Worm (Caenorhabditis elegans) whole organism, L3 larva: ENCODE data around the gene C08F11.17.

Experiments
- R02D3.7 ChIP-seq: fragments of 150-350 bp; optimal IDR thresholded peaks from 2 replicates; lab custom pipeline; 2014; ENCODE audit warnings: missing biosample characterization, missing genetic modification characterization
- aly-2 ChIP-seq: fragments of 150-350 bp; optimal IDR thresholded peaks from 2 replicates; lab custom pipeline; 2014; ENCODE audit warnings: missing biosample characterization, missing genetic modification characterization
- ama-1 ChIP-seq: fragments of 150-350 bp; optimal IDR thresholded peaks from 2 replicates; lab custom pipeline; 2018
- ceh-16 ChIP-seq: sonication (generic microtip); optimal IDR thresholded peaks from 2 replicates; lab custom pipeline; 2017; ENCODE audit warnings: missing biosample characterization, missing genetic modification characterization
- ceh-82 ChIP-seq: fragments of 150-350 bp; optimal IDR thresholded peaks from 2 replicates; lab custom pipeline; 2014; ENCODE audit warnings: missing biosample characterization, missing genetic modification characterization
- ceh-9 ChIP-seq: sonication (generic microtip); optimal IDR thresholded peaks from 2 replicates; lab custom pipeline; 2018; ENCODE audit warnings: missing biosample characterization, missing genetic modification characterization
- daf-12 ChIP-seq: fragments of 150-350 bp; optimal IDR thresholded peaks from 2 replicates; lab custom pipeline; 2014; ENCODE audit warnings: missing biosample characterization, missing genetic modification reagents, missing genetic modification characterization
- egl-27 ChIP-seq: sonication (generic microtip); optimal IDR thresholded peaks from 4 replicates; lab custom pipeline; 2017; ENCODE audit warnings: missing biosample characterization, missing genetic modification reagents, missing genetic modification characterization
- egl-5 ChIP-seq: fragments of 150-350 bp; optimal IDR thresholded peaks from 2 replicates; lab custom pipeline; 2017; ENCODE audit warnings: missing biosample characterization, missing genetic modification reagents, missing genetic modification characterization, inconsistent platforms
- elt-1 ChIP-seq: fragments of 150-350 bp; optimal IDR thresholded peaks from 2 replicates; lab custom pipeline; 2014; ENCODE audit warnings: missing biosample characterization, missing genetic modification characterization
- elt-2 ChIP-seq: sonication (generic microtip); optimal IDR thresholded peaks from 2 replicates; lab custom pipeline; 2016; ENCODE audit warnings: missing genetic modification reagents, mild to moderate bottlenecking, missing genetic modification characterization, missing compliant biosample characterization
- elt-3 ChIP-seq, 3 experiments: fragments of 150-350 bp in 1 of 3; sonication (generic microtip) in 2 of 3; optimal IDR thresholded peaks; 2 replicates in 2 of 3; 4 replicates in 1 of 3; lab custom pipeline; 2014 to 2017; ENCODE audit warnings: missing biosample characterization in 3 of 3, missing genetic modification characterization in 3 of 3
- fos-1 ChIP-seq: fragments of 150-350 bp; optimal IDR thresholded peaks from 2 replicates; lab custom pipeline; 2014; ENCODE audit warnings: missing biosample characterization, missing genetic modification characterization
- hmg-11 ChIP-seq: sonication (generic microtip); optimal IDR thresholded peaks from 2 replicates; lab custom pipeline; 2016; ENCODE audit warnings: missing genetic modification characterization, missing compliant biosample characterization
- jun-1 ChIP-seq: fragments of 150-350 bp; optimal IDR thresholded peaks from 2 replicates; lab custom pipeline; 2014; ENCODE audit warnings: missing biosample characterization, missing genetic modification reagents, missing genetic modification characterization
- lin-15B ChIP-seq: fragments of 150-350 bp; optimal IDR thresholded peaks from 2 replicates; lab custom pipeline; 2014; ENCODE audit warnings: missing biosample characterization, missing genetic modification characterization
- lsy-12 ChIP-seq: sonication (generic microtip); optimal IDR thresholded peaks from 2 replicates; lab custom pipeline; 2016; ENCODE audit warnings: mild to moderate bottlenecking, missing genetic modification characterization, missing compliant biosample characterization
- mdl-1 ChIP-seq: fragments of 150-350 bp; optimal IDR thresholded peaks from 2 replicates; lab custom pipeline; 2014; ENCODE audit warnings: missing biosample characterization, missing genetic modification characterization
- mml-1 ChIP-seq: fragments of 150-350 bp; sonication (generic microtip); optimal IDR thresholded peaks from 3 replicates; lab custom pipeline; 2014; ENCODE audit warnings: missing biosample characterization, missing genetic modification characterization
- nfya-1 ChIP-seq: sonication (generic microtip); optimal IDR thresholded peaks from 2 replicates; lab custom pipeline; 2017; ENCODE audit warnings: missing genetic modification characterization, mild to moderate bottlenecking, missing compliant biosample characterization, antibody characterized with exemption, moderate library complexity; ENCODE audit not compliant: insufficient read depth
- nhr-23 ChIP-seq: fragments of 150-350 bp; optimal IDR thresholded peaks from 2 replicates; lab custom pipeline; 2014; ENCODE audit warnings: missing biosample characterization, missing genetic modification reagents, missing genetic modification characterization
- nhr-25 ChIP-seq: sonication (generic microtip); optimal IDR thresholded peaks from 2 replicates; lab custom pipeline; 2017; ENCODE audit warnings: missing biosample characterization, missing genetic modification characterization
- nhr-43 ChIP-seq: sonication (generic microtip); optimal IDR thresholded peaks from 2 replicates; lab custom pipeline; 2016; ENCODE audit warnings: mild to moderate bottlenecking, missing genetic modification characterization, missing compliant biosample characterization; ENCODE audit not compliant: poor library complexity, severe bottlenecking
- nhr-67 ChIP-seq: fragments of 150-350 bp; optimal IDR thresholded peaks from 2 replicates; lab custom pipeline; 2014; ENCODE audit warnings: missing biosample characterization, missing genetic modification characterization
- nhr-76 ChIP-seq: fragments of 150-350 bp; sonication (generic microtip); optimal IDR thresholded peaks from 5 replicates; lab custom pipeline; 2014; ENCODE audit warnings: missing biosample characterization, missing genetic modification characterization
- nhr-77 ChIP-seq: fragments of 150-350 bp; optimal IDR thresholded peaks from 2 replicates; lab custom pipeline; 2014; ENCODE audit warnings: missing biosample characterization, missing genetic modification characterization
- pqm-1 ChIP-seq: fragments of 150-350 bp; optimal IDR thresholded peaks from 2 replicates; lab custom pipeline; 2017; ENCODE audit warnings: missing biosample characterization, missing genetic modification characterization, inconsistent platforms
- sea-2 ChIP-seq: fragments of 150-350 bp; sonication (generic microtip); optimal IDR thresholded peaks from 4 replicates; lab custom pipeline; 2014; ENCODE audit warnings: missing biosample characterization, missing genetic modification reagents, missing genetic modification characterization
- skn-1 ChIP-seq: fragments of 150-350 bp; optimal IDR thresholded peaks from 2 replicates; lab custom pipeline; 2014; ENCODE audit warnings: missing biosample characterization, missing genetic modification characterization
- snpc-4 ChIP-seq: fragments of 150-350 bp; optimal IDR thresholded peaks from 2 replicates; lab custom pipeline; 2014; ENCODE audit warnings: missing biosample characterization, missing genetic modification characterization
- tbx-2 ChIP-seq: sonication (generic microtip); optimal IDR thresholded peaks from 2 replicates; lab custom pipeline; 2016; ENCODE audit warnings: mild to moderate bottlenecking, missing genetic modification characterization, missing compliant biosample characterization
- ztf-11 ChIP-seq: fragments of 150-350 bp; optimal IDR thresholded peaks from 2 replicates; lab custom pipeline; 2014; ENCODE audit warnings: missing biosample characterization, missing genetic modification characterization
- ztf-4 ChIP-seq: fragments of 150-350 bp; optimal IDR thresholded peaks from 2 replicates; lab custom pipeline; 2014; ENCODE audit warnings: missing biosample characterization, missing genetic modification characterization

C08F11.17 gene

DNA sequence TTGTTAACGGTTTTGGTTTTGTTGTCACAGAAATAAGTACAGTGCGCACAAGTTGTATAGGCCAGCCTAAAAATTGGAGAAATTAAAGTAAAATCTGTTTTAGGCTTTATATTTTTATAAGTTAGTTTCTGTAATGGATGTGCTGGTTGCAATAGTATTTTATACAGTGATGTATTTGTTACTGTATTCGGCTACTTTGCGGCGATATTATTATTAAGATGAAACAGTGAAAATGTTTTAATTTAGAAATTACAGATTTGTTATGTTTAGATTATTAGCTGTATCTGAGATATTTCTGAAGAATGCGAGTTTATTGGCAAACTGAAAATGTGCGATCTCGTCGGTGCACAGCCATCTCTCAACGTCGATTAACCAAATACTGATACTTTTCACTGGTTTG is 2.6 kb downstream of the C08F11.17 start, which contains the start of gene ule-4:
Gene ule-4, minus strand, starts transcription at position 101 of the 400 bp plus-strand sequence.
- no peak for TF ChIP-seq elt-3 (tag; optimal IDR thresholded peaks at IDR 0.05; lab: Kevin White, UChicago)
- TF ChIP-seq aly-2 (tag; lab: Kevin White, UChicago), result no peak
- TF ChIP-seq snpc-4, result no peak

DNA sequence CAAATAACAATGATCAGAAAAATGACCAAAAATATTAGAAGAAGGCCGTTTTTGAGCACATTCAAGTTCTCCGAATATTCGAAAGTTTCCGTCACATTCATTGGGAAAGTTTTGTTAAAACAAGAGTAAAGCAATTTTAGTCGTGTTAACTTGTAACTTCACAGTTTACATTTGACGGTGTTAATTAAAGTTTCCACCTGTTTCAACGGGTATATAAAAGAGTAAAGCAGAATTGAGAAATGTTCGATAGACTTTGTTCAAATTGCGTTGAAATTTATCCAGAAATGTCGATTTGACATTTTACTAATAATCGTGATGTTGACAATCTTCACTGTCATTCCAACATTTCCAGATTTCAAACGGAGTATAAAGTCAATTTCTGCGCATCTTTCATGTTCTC is 4.3 kb downstream of the C08F11.17 start, which contains the start of gene srz-29:
Gene srz-29, minus strand, starts transcription at position 101 of the 400 bp plus-strand sequence.
- TF ChIP-seq fos-1 (tag; lab: Kevin White, UChicago) (no peak), ztf-4 (tag; lab: Kevin White, UChicago) (no peak), lsy-12 (tag; lab: Kevin White, UChicago) (no peak), nfya-1 (tag; lab: Kevin White, UChicago) (no peak), hmg-11 (tag; lab: Kevin White, UChicago) (no peak), mdl-1 (no peak), egl-5 (tag; lab: Kevin White, UChicago) (no peak), lin-15B (tag; lab: Kevin White, UChicago) (no peak), nhr-76 (no peak), ceh-82 (tag; lab: Kevin White, UChicago) (no peak), ceh-16 (tag; lab: Kevin White, UChicago) (no peak), daf-12 (no peak), snpc-4 (no peak), nhr-25 (tag; lab: Kevin White, UChicago) (no peak), nhr-23 (tag; lab: Kevin White, UChicago) (no peak), ceh-9 (no peak), skn-1 (tag; lab: Kevin White, UChicago) (no peak), ztf-11 (tag; lab: Kevin White, UChicago) (no peak), elt-1 (tag; lab: Kevin White, UChicago) (no peak), sea-2 (GFP tag; lab: Kevin White, UChicago) (no peak)

DNA sequence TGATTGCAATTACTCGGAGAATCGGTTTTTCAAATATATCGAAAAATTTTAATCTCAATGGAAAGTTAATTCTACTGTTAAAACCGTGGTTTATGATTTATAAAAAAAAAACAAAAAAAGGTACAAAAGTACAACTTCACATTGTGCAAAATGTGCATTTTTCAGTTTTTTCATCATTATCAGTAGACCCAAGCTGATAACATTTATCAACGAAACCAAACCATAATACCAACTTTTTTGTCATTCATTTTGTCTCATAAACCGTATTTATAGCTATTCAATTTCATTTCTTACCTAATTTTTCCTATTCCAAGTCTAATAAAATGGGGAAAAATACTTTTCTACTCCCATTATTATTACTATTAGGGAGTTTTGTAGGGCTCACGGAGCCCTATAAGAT is 11.1 kb downstream of the C08F11.17 start, which contains the start of gene ugt-22:
Gene ugt-22, plus strand, starts transcription at position 234 of the 400 bp plus-strand sequence.
- no peak for TF ChIP-seq fos-1 (tag; lab: Kevin White, UChicago)
- peak; percentile 86 for TF ChIP-seq elt-2 (tag; lab: Kevin White, UChicago)
- no peak for TF ChIP-seq ceh-82 (tag; lab: Kevin White, UChicago)
- TF ChIP-seq skn-1 (tag; lab: Kevin White, UChicago), result peak; percentile 22
- TF ChIP-seq pqm-1 (tag; lab: Kevin White, UChicago), result peak; percentile 83

DNA sequence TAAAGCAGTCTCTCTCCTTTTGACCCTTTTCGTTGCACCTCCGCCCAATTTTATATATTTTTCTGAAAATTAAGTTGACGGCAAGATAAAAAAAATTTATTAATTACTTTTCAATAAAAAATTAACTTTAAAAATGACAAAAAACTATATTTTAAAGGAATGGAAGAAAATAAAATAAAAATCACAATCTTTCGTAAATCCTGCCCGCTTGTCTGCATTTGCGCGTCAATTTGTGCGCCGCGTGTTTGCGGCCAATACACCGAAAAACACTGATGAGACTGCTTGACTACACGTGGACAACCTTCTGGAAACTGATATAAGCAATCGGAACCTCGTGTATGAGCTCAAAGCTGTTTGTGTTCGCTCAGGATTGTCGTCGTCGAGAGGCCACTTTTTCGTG is 13.2 kb downstream of the C08F11.17 start, which contains the start of gene C08F11.7:
Gene C08F11.7, plus strand, starts transcription at position 301 of the 400 bp plus-strand sequence.
- no peak for TF ChIP-seq daf-12
- no peak for TF ChIP-seq nhr-25 (tag; lab: Kevin White, UChicago)
- TF ChIP-seq nhr-77 (tag; lab: Kevin White, UChicago), result no peak
- no peak for TF ChIP-seq nhr-76
- TF ChIP-seq aly-2 (tag; lab: Kevin White, UChicago), result no peak
- no peak for TF ChIP-seq ceh-16 (tag; lab: Kevin White, UChicago)
- no peak for TF ChIP-seq fos-1 (tag; lab: Kevin White, UChicago)
- no peak for TF ChIP-seq nhr-67 (tag; lab: Kevin White, UChicago)
- no peak for TF ChIP-seq egl-27 (tag; lab: Kevin White, UChicago)
- no peak for TF ChIP-seq egl-5 (tag; lab: Kevin White, UChicago)
- TF ChIP-seq jun-1 (tag; lab: Kevin White, UChicago), result no peak
- TF ChIP-seq mml-1 (tag; lab: Kevin White, UChicago), result no peak
- no peak for TF ChIP-seq ama-1 (lab: Kevin White, UChicago)
- TF ChIP-seq nfya-1 (tag; lab: Kevin White, UChicago), result no peak
- TF ChIP-seq tbx-2 (tag; lab: Kevin White, UChicago), result no peak
- no peak for TF ChIP-seq ceh-9

DNA sequence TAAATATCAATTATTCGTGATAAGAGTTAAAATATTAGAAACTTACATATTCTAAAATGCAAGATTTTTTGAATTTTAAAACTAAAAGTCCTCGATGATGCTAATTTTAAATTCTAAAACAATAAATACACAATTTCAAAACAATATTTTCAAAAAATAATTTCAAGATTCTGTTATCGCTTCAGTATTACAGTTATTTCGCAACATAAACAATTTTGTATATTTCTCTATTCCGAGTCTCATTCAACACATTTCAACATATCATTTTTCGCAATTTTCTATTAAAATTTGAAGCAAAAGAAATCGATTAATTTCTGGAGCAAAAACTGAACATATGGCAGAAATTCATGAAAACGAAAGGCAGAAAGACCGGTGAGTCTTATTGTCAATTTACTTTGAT is 17.0 kb downstream of the C08F11.17 start, which contains the start of gene fbxa-98:
Gene fbxa-98, plus strand, starts transcription at position 243 of the 400 bp plus-strand sequence.
- TF ChIP-seq hmg-11 (tag; lab: Kevin White, UChicago) (no peak), lsy-12 (tag; lab: Kevin White, UChicago) (no peak), nhr-25 (tag; lab: Kevin White, UChicago) (no peak), nhr-76 (no peak), nhr-77 (tag; lab: Kevin White, UChicago) (no peak), R02D3.7 (tag; lab: Kevin White, UChicago) (no peak), tbx-2 (tag; lab: Kevin White, UChicago) (no peak), ceh-16 (tag; lab: Kevin White, UChicago) (no peak), nhr-67 (tag; lab: Kevin White, UChicago) (no peak), nhr-43 (tag; lab: Kevin White, UChicago) (no peak), skn-1 (tag; lab: Kevin White, UChicago) (no peak), nhr-23 (tag; lab: Kevin White, UChicago) (no peak)
